Worm (Caenorhabditis elegans) whole organism, L4 larva: ENCODE data around the gene Y116A8B.4.
A peak's percentile ranks its signal among the peaks of the same experiment; 100 is the strongest.

Experiments used
- F10B5.3 ChIP-seq: sonication (generic microtip); optimal IDR thresholded peaks from 2 replicates; lab custom pipeline; 2016; ENCODE audit warnings: mild to moderate bottlenecking, missing genetic modification characterization, missing compliant biosample characterization
- F26F4.8 ChIP-seq: fragments of 200-800 bp; sonication (Bioruptor generic); conservative IDR thresholded peaks from 2 replicates; pipeline ENCODE4 v1.3.6; 2022; ENCODE audit warnings: missing genetic modification characterization, missing compliant biosample characterization
- F37D6.2 ChIP-seq: sonication (generic microtip); optimal IDR thresholded peaks from 2 replicates; lab custom pipeline; 2016; ENCODE audit warnings: mild to moderate bottlenecking, missing genetic modification characterization, missing compliant biosample characterization
- F49E8.2 ChIP-seq: sonication (generic microtip); optimal IDR thresholded peaks from 2 replicates; lab custom pipeline; 2016; ENCODE audit warnings: missing compliant biosample characterization, mild to moderate bottlenecking, missing genetic modification characterization, borderline replicate concordance
- R02D3.7 ChIP-seq: fragments of 150-350 bp; sonication (generic microtip); optimal IDR thresholded peaks from 3 replicates; lab custom pipeline; 2014; ENCODE audit warnings: missing biosample characterization, missing genetic modification characterization
- T20F7.1 ChIP-seq: fragments of 200-800 bp; sonication (Bioruptor generic); optimal IDR thresholded peaks from 2 replicates; lab custom pipeline; 2018; ENCODE audit warnings: mild to moderate bottlenecking, missing genetic modification characterization, missing compliant biosample characterization
- Y5F2A.4 ChIP-seq: fragments of 200-800 bp; sonication (Bioruptor generic); optimal IDR thresholded peaks from 2 replicates; lab custom pipeline; 2018; ENCODE audit warnings: mild to moderate bottlenecking, missing genetic modification characterization, missing compliant biosample characterization
- Y75B8A.6 ChIP-seq: fragments of 200-800 bp; sonication (Bioruptor generic); IDR thresholded peaks from 2 replicates; pipeline ENCODE4 v1.3.6; 2022; ENCODE audit warnings: missing genetic modification reagents, missing genetic modification characterization, missing compliant biosample characterization
- ZK546.5 ChIP-seq, 2 experiments: sonication (generic microtip); optimal IDR thresholded peaks; 2 replicates each; lab custom pipeline; 2017; ENCODE audit warnings: missing biosample characterization in 2 of 2, missing genetic modification characterization in 2 of 2
- aha-1 ChIP-seq: fragments of 150-350 bp; peaks from one replicate; lab custom pipeline; 2014; ENCODE audit warnings: missing biosample characterization, missing genetic modification characterization
- ama-1 ChIP-seq: fragments of 150-350 bp; optimal IDR thresholded peaks from 2 replicates; lab custom pipeline; 2014; ENCODE audit warnings: inconsistent platforms, mixed read lengths
- ceh-62 ChIP-seq: sonication (generic microtip); optimal IDR thresholded peaks from 2 replicates; lab custom pipeline; 2017; ENCODE audit warnings: missing biosample characterization, missing genetic modification characterization
- ces-1 ChIP-seq: fragments of 150-350 bp; sonication (generic microtip); optimal IDR thresholded peaks from 4 replicates; lab custom pipeline; 2014; ENCODE audit warnings: missing biosample characterization, missing genetic modification reagents, missing genetic modification characterization
- daf-16 ChIP-seq, 3 experiments: sonication (generic microtip); optimal IDR thresholded peaks; 2 replicates each; lab custom pipeline; 2016 to 2017; ENCODE audit warnings: missing genetic modification characterization in 3 of 3, missing genetic modification reagents in 3 of 3, mild to moderate bottlenecking in 2 of 3, missing compliant biosample characterization in 2 of 3, missing biosample characterization in 1 of 3, moderate library complexity in 1 of 3
- daf-19 ChIP-seq: fragments of 200-800 bp; sonication (Bioruptor generic); conservative IDR thresholded peaks from 2 replicates; pipeline ENCODE4 v1.3.6; 2022; ENCODE audit warnings: missing genetic modification characterization, missing compliant biosample characterization
- dmd-6 ChIP-seq: fragments of 200-800 bp; sonication (Bioruptor generic); IDR thresholded peaks from 2 replicates; pipeline ENCODE4 v1.3.6; 2022; ENCODE audit warnings: missing genetic modification reagents, missing genetic modification characterization, missing compliant biosample characterization
- dmd-8 ChIP-seq: fragments of 200-800 bp; sonication (Bioruptor generic); IDR thresholded peaks from 2 replicates; pipeline ENCODE4 v1.3.6; 2022; ENCODE audit warnings: missing genetic modification characterization, missing compliant biosample characterization
- dpl-1 ChIP-seq: fragments of 150-350 bp; optimal IDR thresholded peaks from 2 replicates; lab custom pipeline; 2014; ENCODE audit warnings: missing biosample characterization, missing genetic modification reagents, missing genetic modification characterization
- duxl-1 ChIP-seq: sonication (generic microtip); optimal IDR thresholded peaks from 2 replicates; lab custom pipeline; 2016; ENCODE audit warnings: mild to moderate bottlenecking, missing genetic modification characterization, moderate library complexity, missing compliant biosample characterization; ENCODE audit not compliant: poor library complexity
- egl-27 ChIP-seq: sonication (generic microtip); optimal IDR thresholded peaks from 3 replicates; lab custom pipeline; 2017; ENCODE audit warnings: missing biosample characterization, missing genetic modification reagents, missing genetic modification characterization
- egl-43 ChIP-seq: fragments of 200-800 bp; sonication (Bioruptor generic); IDR thresholded peaks from 2 replicates; pipeline ENCODE4 v1.3.6; 2022; ENCODE audit warnings: missing genetic modification reagents, missing genetic modification characterization, missing compliant biosample characterization
- fkh-10 ChIP-seq: fragments of 150-350 bp; optimal IDR thresholded peaks from 2 replicates; lab custom pipeline; 2014; ENCODE audit warnings: missing biosample characterization, missing genetic modification reagents, missing genetic modification characterization
- fos-1 ChIP-seq: fragments of 150-350 bp; optimal IDR thresholded peaks from 2 replicates; lab custom pipeline; 2014; ENCODE audit warnings: missing biosample characterization, missing genetic modification characterization
- hif-1 ChIP-seq, 2 experiments: sonication (generic microtip); optimal IDR thresholded peaks; 2 replicates each; lab custom pipeline; 2016 to 2017; ENCODE audit warnings: missing compliant biosample characterization in 2 of 2, missing genetic modification characterization in 2 of 2, missing genetic modification reagents in 2 of 2, missing genotype in 2 of 2, mild to moderate bottlenecking in 1 of 2
- hlh-11 ChIP-seq: fragments of 200-800 bp; sonication (Bioruptor generic); optimal IDR thresholded peaks from 2 replicates; lab custom pipeline; 2018; ENCODE audit warnings: mild to moderate bottlenecking, missing genetic modification characterization, missing compliant biosample characterization
- lin-13 ChIP-seq: fragments of 150-350 bp; optimal IDR thresholded peaks from 2 replicates; lab custom pipeline; 2014; ENCODE audit warnings: missing biosample characterization, missing genetic modification reagents, missing genetic modification characterization
- lsy-2 ChIP-seq, 2 experiments: fragments of 150-350 bp in 1 of 2; sonication (generic microtip) in 1 of 2; optimal IDR thresholded peaks; 2 replicates each; lab custom pipeline; 2014 to 2017; ENCODE audit warnings: missing biosample characterization in 2 of 2, missing genetic modification characterization in 2 of 2
- madf-5 ChIP-seq, 2 experiments: fragments of 200-800 bp; sonication (Bioruptor generic); IDR thresholded peaks; 2 replicates each; pipeline ENCODE4 v1.3.6; 2022; ENCODE audit warnings: missing compliant biosample characterization in 2 of 2, missing genetic modification characterization in 2 of 2
- mdt-29 ChIP-seq: fragments of 200-800 bp; sonication (Bioruptor generic); IDR thresholded peaks from 2 replicates; pipeline ENCODE4 v1.3.6; 2022; ENCODE audit warnings: missing genetic modification reagents, missing genetic modification characterization, missing compliant biosample characterization
- mes-2 ChIP-seq: sonication (generic microtip); optimal IDR thresholded peaks from 2 replicates; lab custom pipeline; 2016; ENCODE audit warnings: missing genotype, mild to moderate bottlenecking, missing genetic modification characterization, missing compliant biosample characterization; ENCODE audit not compliant: poor library complexity, severe bottlenecking
- mxl-2 ChIP-seq: fragments of 200-800 bp; sonication (Bioruptor generic); conservative IDR thresholded peaks from 2 replicates; pipeline ENCODE4 v1.3.6; 2022; ENCODE audit warnings: missing genetic modification reagents, missing genetic modification characterization, missing compliant biosample characterization
- mxl-3 ChIP-seq: fragments of 200-800 bp; sonication (Bioruptor generic); optimal IDR thresholded peaks from 2 replicates; lab custom pipeline; 2018; ENCODE audit warnings: mild to moderate bottlenecking, missing genetic modification characterization, missing compliant biosample characterization
- nhr-10 ChIP-seq: fragments of 150-350 bp; optimal IDR thresholded peaks from 2 replicates; lab custom pipeline; 2014; ENCODE audit warnings: missing biosample characterization, missing genetic modification characterization
- nhr-111 ChIP-seq: fragments of 200-800 bp; sonication (Bioruptor generic); optimal IDR thresholded peaks from 2 replicates; lab custom pipeline; 2018; ENCODE audit warnings: mild to moderate bottlenecking, missing genetic modification characterization, missing compliant biosample characterization
- nhr-28 ChIP-seq: fragments of 150-350 bp; optimal IDR thresholded peaks from 2 replicates; lab custom pipeline; 2014; ENCODE audit warnings: missing biosample characterization, missing genetic modification characterization
- nhr-41 ChIP-seq: fragments of 200-800 bp; sonication (Bioruptor generic); IDR thresholded peaks from 2 replicates; pipeline ENCODE4 v1.3.6; 2022; ENCODE audit warnings: missing genetic modification reagents, missing genetic modification characterization, missing compliant biosample characterization
- nhr-6 ChIP-seq: fragments of 150-350 bp; optimal IDR thresholded peaks from 2 replicates; lab custom pipeline; 2014; ENCODE audit warnings: missing biosample characterization, missing genetic modification characterization
- pha-4 ChIP-seq, 2 experiments: fragments of 150-350 bp in 1 of 2; fragments of 200-800 bp in 1 of 2; sonication (Bioruptor generic) in 1 of 2; IDR thresholded peaks in 1 of 2; optimal IDR thresholded peaks in 1 of 2; 2 replicates each; pipeline versions ENCODE4 v1.3.6 to Lab custom; 2014 to 2022; ENCODE audit warnings: missing genetic modification characterization in 2 of 2, missing genetic modification reagents in 2 of 2, missing biosample characterization in 1 of 2, missing compliant biosample characterization in 1 of 2
- rbr-2 ChIP-seq: sonication (generic microtip); optimal IDR thresholded peaks from 2 replicates; lab custom pipeline; 2016; ENCODE audit warnings: missing genotype, missing genetic modification characterization, missing compliant biosample characterization
- saeg-2 ChIP-seq: fragments of 200-800 bp; sonication (Bioruptor generic); IDR thresholded peaks from 2 replicates; pipeline ENCODE4 v1.3.6; 2022; ENCODE audit warnings: missing genetic modification reagents, missing genetic modification characterization, missing compliant biosample characterization
- skn-1 ChIP-seq: fragments of 150-350 bp; optimal IDR thresholded peaks from 2 replicates; lab custom pipeline; 2014; ENCODE audit warnings: missing biosample characterization, missing genetic modification characterization
- snpc-4 ChIP-seq: fragments of 150-350 bp; optimal IDR thresholded peaks from 2 replicates; lab custom pipeline; 2014; ENCODE audit warnings: missing biosample characterization, missing genetic modification characterization
- spr-1 ChIP-seq: sonication (generic microtip); optimal IDR thresholded peaks from 2 replicates; lab custom pipeline; 2016; ENCODE audit warnings: mild to moderate bottlenecking, missing genetic modification characterization, missing compliant biosample characterization
- tra-1 ChIP-seq: fragments of 200-800 bp; sonication (Bioruptor generic); IDR thresholded peaks from 2 replicates; pipeline ENCODE4 v1.3.6; 2022; ENCODE audit warnings: missing genetic modification reagents, missing genetic modification characterization, missing compliant biosample characterization
- unc-130 ChIP-seq: sonication (generic microtip); optimal IDR thresholded peaks from 2 replicates; lab custom pipeline; 2016; ENCODE audit warnings: missing genetic modification reagents, missing genetic modification characterization, missing compliant biosample characterization
- vab-7 ChIP-seq: fragments of 200-800 bp; sonication (Bioruptor generic); IDR thresholded peaks from 2 replicates; pipeline ENCODE4 v1.3.6; 2022; ENCODE audit warnings: missing genetic modification reagents, missing genetic modification characterization, missing compliant biosample characterization
- zag-1 ChIP-seq: fragments of 150-350 bp; optimal IDR thresholded peaks from 2 replicates; lab custom pipeline; 2014; ENCODE audit warnings: missing biosample characterization, missing genetic modification characterization
- zfp-3 ChIP-seq: fragments of 200-800 bp; sonication (Bioruptor generic); conservative IDR thresholded peaks from 2 replicates; pipeline ENCODE4 v1.3.6; 2022; ENCODE audit warnings: missing genetic modification reagents, missing genetic modification characterization, missing compliant biosample characterization
- zip-11 ChIP-seq: fragments of 200-800 bp; sonication (Bioruptor generic); IDR thresholded peaks from 2 replicates; pipeline ENCODE4 v1.3.6; 2022; ENCODE audit warnings: missing genetic modification characterization, missing compliant biosample characterization

The Y116A8B.4 gene

ce11 chrIV:17268069-17268468, 44.5 kb downstream of the Y116A8B.4 start (continued):
- TF ChIP-seq mxl-2 (GFP tag; lab: Robert Waterston, UW) = no peak
- no peak for TF ChIP-seq F26F4.8
- no peak for TF ChIP-seq saeg-2 (GFP tag; lab: Robert Waterston, UW)
- TF ChIP-seq ceh-62 (tag; lab: Kevin White, UChicago) = no peak

ce11 chrIV:17268628-17269027, 45.1 kb downstream of the Y116A8B.4 start:
- TF ChIP-seq nhr-6 (tag; lab: Kevin White, UChicago) (no peak), mdt-29 (GFP tag; lab: Robert Waterston, UW) (no peak), F26F4.8 (no peak), lin-13 (GFP tag; lab: Kevin White, UChicago) (peak; percentile 13), rbr-2 (tag; lab: Kevin White, UChicago) (no peak), hlh-11 (tag; lab: Kevin White, UChicago) (peak; percentile 47), zip-11 (no peak), egl-43 (GFP tag; lab: Robert Waterston, UW) (no peak), spr-1 (tag; lab: Kevin White, UChicago) (no peak), daf-16 (GFP tag; optimal IDR thresholded peaks at IDR 0.05; lab: Kevin White, UChicago) (no peak), daf-16 (tag; optimal IDR thresholded peaks at IDR 0.05; lab: Kevin White, UChicago) (peak; percentile 19), mes-2 (tag; lab: Kevin White, UChicago) (peak; percentile 58), madf-5 (GFP tag; IDR thresholded peaks at IDR 0.05; lab: Robert Waterston, UW) (no peak), ces-1 (GFP tag; lab: Kevin White, UChicago) (no peak), R02D3.7 (tag; lab: Kevin White, UChicago) (no peak), daf-19 (no peak), pha-4 (GFP tag; IDR thresholded peaks at IDR 0.05; lab: Robert Waterston, UW) (no peak), pha-4 (tag; optimal IDR thresholded peaks at IDR 0.05; lab: Kevin White, UChicago) (no peak), nhr-10 (tag; lab: Kevin White, UChicago) (no peak), fkh-10 (no peak), nhr-111 (GFP tag; lab: Kevin White, UChicago) (no peak), Y5F2A.4 (GFP tag; lab: Kevin White, UChicago) (no peak), F37D6.2 (tag; lab: Kevin White, UChicago) (no peak), hif-1 (tag; optimal IDR thresholded peaks at IDR 0.05; lab: Kevin White, UChicago) (peak in 1 of 2 experiments; percentile 38), dmd-6 (GFP tag; lab: Robert Waterston, UW) (peak; percentile 32; the same call in 1 of the 2 replicates), skn-1 (tag; lab: Kevin White, UChicago) (no peak), nhr-41 (GFP tag; lab: Robert Waterston, UW) (no peak), unc-130 (GFP tag; lab: Kevin White, UChicago) (no peak), snpc-4 (tag; lab: Kevin White, UChicago) (no peak), T20F7.1 (GFP tag; lab: Kevin White, UChicago) (no peak), mxl-3 (GFP tag; lab: Kevin White, UChicago) (peak; percentile 35), F10B5.3 (tag; lab: Kevin White, UChicago) (no peak), aha-1 (peak; percentile 97), mxl-2 (GFP tag; lab: Robert Waterston, UW) (no peak), zfp-3 (GFP tag; lab: Robert Waterston, UW) (no peak), Y75B8A.6 (GFP tag; lab: Robert Waterston, UW) (no peak), fos-1 (tag; lab: Kevin White, UChicago) (no peak), zag-1 (no peak), lsy-2 (tag; optimal IDR thresholded peaks at IDR 0.05; lab: Kevin White, UChicago) (peak in 1 of 2 experiments; percentile 23), egl-27 (tag; lab: Kevin White, UChicago) (no peak), ama-1 (lab: Kevin White, UChicago) (peak; percentile 29), tra-1 (GFP tag; lab: Robert Waterston, UW) (no peak), dmd-8 (GFP tag; lab: Robert Waterston, UW) (no peak), dpl-1 (GFP tag; lab: Kevin White, UChicago) (peak; percentile 35), ZK546.5 (tag; optimal IDR thresholded peaks at IDR 0.05; lab: Kevin White, UChicago) (no peak), duxl-1 (no peak), nhr-28 (tag; lab: Kevin White, UChicago) (peak; percentile 50), vab-7 (GFP tag; lab: Robert Waterston, UW) (no peak), F49E8.2 (tag; lab: Kevin White, UChicago) (no peak)
